Fruit fly (Drosophila melanogaster): ENCODE measurements around the gene CG7785.

CG7785 gene

dm6 chr3R:18063168-18063792 is 41.9 kb downstream of the CG7785 start:
- TF ChIP-seq CG13204 (GFP tag; optimal IDR thresholded peaks at IDR 0.05) (peak; percentile 1), CG32121 (GFP tag; IDR thresholded peaks at IDR 0.05) (no peak)

DNA sequence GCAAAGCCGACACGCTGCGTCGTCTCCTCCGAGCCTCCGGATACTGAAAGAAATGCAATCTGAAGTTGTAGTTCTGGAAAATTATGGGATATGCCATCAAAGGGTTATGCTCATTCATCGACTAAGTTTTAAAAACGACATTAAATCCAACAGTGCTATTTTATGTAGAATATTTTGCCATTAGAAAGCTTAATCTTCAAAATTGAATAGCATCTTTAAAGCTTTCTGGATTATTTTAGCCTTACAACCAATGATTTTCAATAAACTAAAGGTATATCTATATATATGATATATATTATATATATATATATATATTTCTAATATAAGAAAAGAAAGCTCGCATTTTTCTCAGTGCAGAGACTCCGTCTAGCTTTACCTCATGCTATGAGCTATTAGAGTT is 43.0 kb downstream of the CG7785 start:
- TF ChIP-seq CG8301 (tag; optimal IDR thresholded peaks at IDR 0.05) (peak; percentile 40), CG12605 (GFP tag; IDR thresholded peaks at IDR 0.05) (no peak), CG17806 (tag; optimal IDR thresholded peaks at IDR 0.05) (peak; percentile 25), CG9948 (tag; optimal IDR thresholded peaks at IDR 0.05) (peak; percentile 27), CG14655 (GFP tag; optimal IDR thresholded peaks at IDR 0.05) (peak; percentile 68), Pif1B (GFP tag; optimal IDR thresholded peaks at IDR 0.05) (no peak), CG4496 (GFP tag; IDR thresholded peaks at IDR 0.05) (no peak), CG8159 (tag; optimal IDR thresholded peaks at IDR 0.05) (peak; percentile 34)

DNA sequence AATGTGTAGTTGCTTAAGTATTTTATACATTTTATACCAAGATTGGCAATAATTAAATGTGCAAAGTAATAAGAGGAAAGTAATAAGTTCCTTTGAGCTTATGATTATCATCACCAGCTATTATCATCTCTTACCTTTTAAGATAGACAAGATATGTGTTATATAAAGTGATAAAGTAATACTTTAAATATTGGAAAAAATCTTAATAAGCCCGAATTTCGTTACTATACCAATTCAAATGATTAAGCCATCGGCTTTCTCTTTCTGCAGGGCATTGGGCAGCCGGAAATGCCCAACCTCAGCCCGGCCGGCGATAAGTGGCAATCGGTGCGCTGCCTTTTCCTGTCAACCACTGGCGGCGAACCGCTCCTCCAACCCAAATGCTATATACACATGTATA is 46.5 kb downstream of the CG7785 start:
- TF ChIP-seq Pif1B (GFP tag; optimal IDR thresholded peaks at IDR 0.05) (no peak), CG8159 (tag; optimal IDR thresholded peaks at IDR 0.05) (peak; percentile 26), Ets98B (GFP tag; IDR thresholded peaks at IDR 0.05) (no peak), CG14655 (GFP tag; optimal IDR thresholded peaks at IDR 0.05) (peak; percentile 25), D1 (tag; optimal IDR thresholded peaks at IDR 0.05) (no peak), fd96Ca (GFP tag; IDR thresholded peaks at IDR 0.05) (no peak), CG9948 (tag; optimal IDR thresholded peaks at IDR 0.05) (peak; percentile 9), rn (GFP tag; IDR thresholded peaks at IDR 0.05) (no peak), CG12605 (GFP tag; IDR thresholded peaks at IDR 0.05) (no peak), CG15710 (tag; optimal IDR thresholded peaks at IDR 0.05) (peak; percentile 6), Snoo (tag; optimal IDR thresholded peaks at IDR 0.05) (no peak), CG4496 (GFP tag; IDR thresholded peaks at IDR 0.05) (no peak)

DNA sequence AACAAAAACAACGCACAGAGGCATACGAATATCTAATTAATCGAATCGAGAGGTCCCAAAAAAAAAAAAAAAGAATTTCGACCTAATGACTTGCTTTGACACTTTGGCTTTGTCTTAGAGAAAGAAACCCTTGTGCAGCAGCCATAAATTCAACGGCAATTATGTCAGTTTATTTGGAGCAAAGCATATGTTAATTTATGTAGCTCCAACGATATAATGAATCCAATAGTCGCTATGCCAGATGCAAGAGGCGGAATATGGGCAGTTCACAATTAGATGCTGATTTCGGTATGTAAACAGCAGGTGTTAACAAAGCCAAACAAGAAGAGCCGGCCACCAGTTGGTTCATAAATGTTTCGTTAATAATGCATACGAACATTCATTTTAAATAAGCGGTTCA is 51.6 kb downstream of the CG7785 start:
- TF ChIP-seq rn (GFP tag; IDR thresholded peaks at IDR 0.05), result no peak
- TF ChIP-seq CG17806 (tag; optimal IDR thresholded peaks at IDR 0.05), result no peak
- no peak for TF ChIP-seq CG8301 (tag; optimal IDR thresholded peaks at IDR 0.05)
- TF ChIP-seq CG10348 (GFP tag; IDR thresholded peaks at IDR 0.05), result no peak
- TF ChIP-seq D1 (tag; optimal IDR thresholded peaks at IDR 0.05), result no peak
- TF ChIP-seq EcR (GFP tag; optimal IDR thresholded peaks at IDR 0.05), result no peak
- TF ChIP-seq CG14655 (GFP tag; optimal IDR thresholded peaks at IDR 0.05), result no peak
- TF ChIP-seq gl (tag; optimal IDR thresholded peaks at IDR 0.05), result no peak
- no peak for TF ChIP-seq CG8159 (tag; optimal IDR thresholded peaks at IDR 0.05)
- no peak for TF ChIP-seq fd96Ca (GFP tag; IDR thresholded peaks at IDR 0.05)
- TF ChIP-seq CG15710 (tag; optimal IDR thresholded peaks at IDR 0.05), result no peak
- no peak for TF ChIP-seq CG34367 (tag; optimal IDR thresholded peaks at IDR 0.05)
- TF ChIP-seq CG12605 (GFP tag; IDR thresholded peaks at IDR 0.05), result no peak
- TF ChIP-seq CG32121 (GFP tag; IDR thresholded peaks at IDR 0.05), result no peak
- no peak for TF ChIP-seq Snoo (tag; optimal IDR thresholded peaks at IDR 0.05)
- no peak for TF ChIP-seq CG9948 (tag; optimal IDR thresholded peaks at IDR 0.05)
- TF ChIP-seq CG4496 (GFP tag; IDR thresholded peaks at IDR 0.05), result no peak
- no peak for TF ChIP-seq CG13204 (GFP tag; optimal IDR thresholded peaks at IDR 0.05)
- no peak for TF ChIP-seq Pif1B (GFP tag; optimal IDR thresholded peaks at IDR 0.05)
